Worm (Caenorhabditis elegans) whole organism, L4 larva: ENCODE data around the gene F58A6.2.

ENCODE experiments used
- fos-1 ChIP-seq: fragments of 150-350 bp; optimal IDR thresholded peaks from 2 replicates; lab custom pipeline; 2014; ENCODE audit warnings: missing biosample characterization, missing genetic modification characterization
- lin-13 ChIP-seq: fragments of 150-350 bp; optimal IDR thresholded peaks from 2 replicates; lab custom pipeline; 2014; ENCODE audit warnings: missing biosample characterization, missing genetic modification reagents, missing genetic modification characterization
- mdt-29 ChIP-seq: fragments of 200-800 bp; sonication (Bioruptor generic); IDR thresholded peaks from 2 replicates; pipeline ENCODE4 v1.3.6; 2022; ENCODE audit warnings: missing genetic modification reagents, missing genetic modification characterization, missing compliant biosample characterization
- nhr-111 ChIP-seq: fragments of 200-800 bp; sonication (Bioruptor generic); optimal IDR thresholded peaks from 2 replicates; lab custom pipeline; 2018; ENCODE audit warnings: mild to moderate bottlenecking, missing genetic modification characterization, missing compliant biosample characterization
- nhr-76 ChIP-seq: fragments of 150-350 bp; optimal IDR thresholded peaks from 2 replicates; lab custom pipeline; 2014; ENCODE audit warnings: missing biosample characterization, missing genetic modification characterization
- set-16 ChIP-seq: fragments of 200-800 bp; sonication (Bioruptor generic); IDR thresholded peaks from 2 replicates; pipeline ENCODE4 v1.3.6; 2022; ENCODE audit warnings: missing genetic modification reagents, missing genetic modification characterization, missing compliant biosample characterization
- zag-1 ChIP-seq: fragments of 150-350 bp; optimal IDR thresholded peaks from 2 replicates; lab custom pipeline; 2014; ENCODE audit warnings: missing biosample characterization, missing genetic modification characterization

DNA sequence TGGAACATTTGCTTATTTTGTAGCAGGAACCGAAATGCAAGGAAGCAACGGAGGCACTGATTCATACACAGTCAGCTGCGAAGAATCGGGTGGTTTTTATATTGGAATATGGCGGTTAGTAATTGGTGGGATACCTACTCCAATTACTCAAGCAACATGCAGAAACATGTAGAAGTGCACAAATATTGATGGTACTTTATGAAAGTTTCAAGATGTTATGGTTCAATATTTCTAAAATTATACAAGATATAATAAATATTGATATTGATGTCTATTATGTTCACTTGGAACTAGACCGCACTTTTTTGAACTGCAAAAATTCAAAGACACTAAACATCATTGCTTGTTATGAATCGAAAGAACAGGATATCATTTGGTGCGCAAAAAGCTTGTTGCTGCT is 42.6 kb upstream of the F58A6.2 start, which contains the start of gene C04G6.13:
- TF ChIP-seq zag-1 (tag; lab: Kevin White, UChicago) = no peak
- TF ChIP-seq lin-13 = no peak
- no peak for TF ChIP-seq nhr-76
- TF ChIP-seq set-16 (GFP tag; lab: Robert Waterston, UW) = no peak
- TF ChIP-seq fos-1 = no peak
- no peak for TF ChIP-seq nhr-111 (GFP tag; lab: Kevin White, UChicago)
- no peak for TF ChIP-seq mdt-29
